Fruit fly (Drosophila melanogaster) whole organism, embryonic: ENCODE results near the gene RapGAP1.
A peak's percentile ranks its signal among the peaks of the same experiment; 100 is the strongest.

Source experiments
- CG10274 ChIP-seq: fragments of 200-800 bp; sonication (Bioruptor generic); optimal IDR thresholded peaks from 3 replicates; lab custom pipeline; 2017; ENCODE audit warnings: missing biosample characterization, mild to moderate bottlenecking, missing genetic modification characterization
- CG10543 ChIP-seq: fragments of 200-800 bp; sonication (Bioruptor generic); optimal IDR thresholded peaks from 3 replicates; lab custom pipeline; 2017; ENCODE audit warnings: missing biosample characterization, mild to moderate bottlenecking, missing genetic modification characterization, moderate library complexity
- CG11093 ChIP-seq: fragments of 200-800 bp; sonication (Bioruptor generic); IDR thresholded peaks from 3 replicates; pipeline ENCODE4 v1.3.6; 2022; ENCODE audit warnings: missing biosample characterization, missing genetic modification characterization
- CG11696 ChIP-seq: fragments of 200-800 bp; sonication (Bioruptor generic); IDR thresholded peaks from 2 replicates; pipeline ENCODE4 v1.3.6; 2022; ENCODE audit warnings: missing biosample characterization, missing genetic modification characterization
- CG13123 ChIP-seq: fragments of 200-800 bp; sonication (Bioruptor generic); optimal IDR thresholded peaks from 2 replicates; lab custom pipeline; 2016; ENCODE audit warnings: missing biosample characterization, missing genetic modification characterization
- CG13894 ChIP-seq: fragments of 200-800 bp; sonication (Bioruptor generic); optimal IDR thresholded peaks from 3 replicates; lab custom pipeline; 2018; ENCODE audit warnings: missing biosample characterization, mild to moderate bottlenecking, missing genetic modification characterization, moderate library complexity
- CG15073 ChIP-seq: fragments of 200-800 bp; sonication (Bioruptor generic); optimal IDR thresholded peaks from 2 replicates; lab custom pipeline; 2016; ENCODE audit warnings: missing biosample characterization, missing genetic modification characterization
- CG17359 ChIP-seq: fragments of 200-800 bp; sonication (Bioruptor generic); optimal IDR thresholded peaks from 3 replicates; lab custom pipeline; 2018; ENCODE audit warnings: missing biosample characterization, mild to moderate bottlenecking, missing genetic modification characterization, moderate library complexity
- CG17385 ChIP-seq: fragments of 200-800 bp; sonication (Bioruptor generic); optimal IDR thresholded peaks from 3 replicates; lab custom pipeline; 2018; ENCODE audit warnings: missing biosample characterization, mild to moderate bottlenecking, missing genetic modification characterization
- CG2129 ChIP-seq: fragments of 200-800 bp; sonication (Bioruptor generic); IDR thresholded peaks from 2 replicates; pipeline ENCODE4 v1.3.6; 2022; ENCODE audit warnings: missing biosample characterization, missing genetic modification characterization; ENCODE audit not compliant: partially characterized antibody
- CG3163 ChIP-seq: fragments of 200-800 bp; sonication (Bioruptor generic); optimal IDR thresholded peaks from 3 replicates; lab custom pipeline; 2016; ENCODE audit warnings: missing biosample characterization, missing genetic modification characterization
- CG33213 ChIP-seq: fragments of 200-800 bp; sonication (Bioruptor generic); optimal IDR thresholded peaks from 3 replicates; lab custom pipeline; 2016; ENCODE audit warnings: missing biosample characterization, missing genetic modification characterization
- CG33557 ChIP-seq: fragments of 200-800 bp; sonication (Bioruptor generic); optimal IDR thresholded peaks from 2 replicates; lab custom pipeline; 2019; ENCODE audit warnings: missing biosample characterization, mild to moderate bottlenecking, missing genetic modification characterization, moderate library complexity
- CG4730 ChIP-seq: fragments of 200-800 bp; sonication (Bioruptor generic); IDR thresholded peaks from 2 replicates; pipeline ENCODE4 v1.3.6; 2022; ENCODE audit warnings: missing biosample characterization, missing genetic modification characterization
- CG7928 ChIP-seq: fragments of 200-800 bp; sonication (Bioruptor generic); optimal IDR thresholded peaks from 2 replicates; lab custom pipeline; 2017; ENCODE audit warnings: missing biosample characterization, mild to moderate bottlenecking, missing genetic modification characterization
- CG9817 ChIP-seq: fragments of 200-800 bp; sonication (Bioruptor generic); optimal IDR thresholded peaks from 2 replicates; lab custom pipeline; 2018; ENCODE audit warnings: missing biosample characterization, mild to moderate bottlenecking, missing genetic modification characterization, moderate library complexity
- CG9876 ChIP-seq: fragments of 200-800 bp; sonication (Bioruptor generic); optimal IDR thresholded peaks from 2 replicates; lab custom pipeline; 2016; ENCODE audit warnings: missing biosample characterization, missing genetic modification characterization
- D ChIP-seq, 2 experiments: fragments of 200-800 bp in 1 of 2; fragments of >200 bp in 1 of 2; sonication (Bioruptor generic) in 1 of 2; optimal IDR thresholded peaks; 2 replicates in 1 of 2; 3 replicates in 1 of 2; lab custom pipeline; 2017; ENCODE audit warnings: mild to moderate bottlenecking in 1 of 2, missing biosample characterization in 1 of 2, missing genetic modification characterization in 1 of 2, missing genetic modification reagents in 1 of 2
- D19B ChIP-seq: fragments of 200-800 bp; sonication (Bioruptor generic); optimal IDR thresholded peaks from 2 replicates; lab custom pipeline; 2017; ENCODE audit warnings: missing biosample characterization, mild to moderate bottlenecking, missing genetic modification characterization
- Doc3 ChIP-seq: fragments of 200-800 bp; sonication (Bioruptor generic); IDR thresholded peaks from 3 replicates; pipeline ENCODE4 v1.3.6; 2022; ENCODE audit warnings: missing biosample characterization, missing genetic modification characterization; ENCODE audit not compliant: partially characterized antibody
- HLH4C ChIP-seq: fragments of 200-800 bp; sonication (Bioruptor generic); IDR thresholded peaks from 3 replicates; pipeline ENCODE4 v1.3.6; 2022; ENCODE audit warnings: missing biosample characterization, missing genetic modification characterization; ENCODE audit not compliant: partially characterized antibody
- HLH54F ChIP-seq: fragments of 200-800 bp; sonication (Bioruptor generic); optimal IDR thresholded peaks from 3 replicates; lab custom pipeline; 2016; ENCODE audit warnings: missing biosample characterization, missing genetic modification characterization
- MBD-R2 ChIP-seq: fragments of 200-800 bp; sonication (Bioruptor generic); IDR thresholded peaks from 2 replicates; pipeline ENCODE4 v1.3.6; 2022; ENCODE audit warnings: missing biosample characterization, missing genetic modification characterization
- MESR4 ChIP-seq: fragments of 200-800 bp; sonication (Bioruptor generic); optimal IDR thresholded peaks from 2 replicates; lab custom pipeline; 2018; ENCODE audit warnings: missing biosample characterization, mild to moderate bottlenecking, missing genetic modification characterization, moderate library complexity
- Mes4 ChIP-seq: fragments of 200-800 bp; sonication (Bioruptor generic); optimal IDR thresholded peaks from 2 replicates; lab custom pipeline; 2016; ENCODE audit warnings: missing biosample characterization, missing genetic modification characterization
- Oli ChIP-seq: fragments of 200-800 bp; sonication (Bioruptor generic); optimal IDR thresholded peaks from 2 replicates; lab custom pipeline; 2018; ENCODE audit warnings: missing biosample characterization, mild to moderate bottlenecking, missing genetic modification characterization, moderate library complexity
- ab ChIP-seq: fragments of 200-800 bp; sonication (Bioruptor generic); optimal IDR thresholded peaks from 2 replicates; lab custom pipeline; 2016; ENCODE audit warnings: missing biosample characterization, missing genetic modification characterization
- ash1 ChIP-seq: fragments of 200-800 bp; sonication (Bioruptor generic); optimal IDR thresholded peaks from 2 replicates; lab custom pipeline; 2018; ENCODE audit warnings: missing biosample characterization, mild to moderate bottlenecking, missing genetic modification characterization
- bab2 ChIP-seq: fragments of 200-800 bp; sonication (Bioruptor generic); optimal IDR thresholded peaks from 2 replicates; lab custom pipeline; 2016; ENCODE audit warnings: missing biosample characterization, missing genetic modification characterization
- br ChIP-seq: fragments of >200 bp; optimal IDR thresholded peaks from 2 replicates; lab custom pipeline; 2017
- chif ChIP-seq, 2 experiments: fragments of 200-800 bp; sonication (Bioruptor generic); optimal IDR thresholded peaks; 3 replicates each; lab custom pipeline; 2016; ENCODE audit warnings: missing biosample characterization in 2 of 2, missing genetic modification characterization in 2 of 2
- crp ChIP-seq, 2 experiments: fragments of 200-800 bp; sonication (Bioruptor generic); optimal IDR thresholded peaks; 2 replicates in 1 of 2; 3 replicates in 1 of 2; lab custom pipeline; 2017; ENCODE audit warnings: missing biosample characterization in 2 of 2, missing genetic modification characterization in 2 of 2, mild to moderate bottlenecking in 1 of 2, moderate library complexity in 1 of 2
- disco-r ChIP-seq: fragments of 200-800 bp; sonication (Bioruptor generic); optimal IDR thresholded peaks from 2 replicates; lab custom pipeline; 2016; ENCODE audit warnings: missing biosample characterization, missing genetic modification characterization
- gcm ChIP-seq: fragments of 200-800 bp; sonication (Bioruptor generic); optimal IDR thresholded peaks from 2 replicates; lab custom pipeline; 2019; ENCODE audit warnings: missing biosample characterization, mild to moderate bottlenecking, missing genetic modification characterization, moderate library complexity
- insv ChIP-seq, 2 experiments: fragments of 200-800 bp; sonication (Bioruptor generic); optimal IDR thresholded peaks; 3 replicates each; lab custom pipeline; 2016 to 2018; ENCODE audit warnings: missing biosample characterization in 2 of 2, missing genetic modification characterization in 2 of 2
- mld ChIP-seq: fragments of 200-800 bp; sonication (Bioruptor generic); IDR thresholded peaks from 3 replicates; pipeline ENCODE4 v1.3.6; 2022; ENCODE audit warnings: missing biosample characterization, missing genetic modification characterization; ENCODE audit not compliant: partially characterized antibody
- nerfin-1 ChIP-seq: fragments of 200-800 bp; sonication (Bioruptor generic); optimal IDR thresholded peaks from 3 replicates; lab custom pipeline; 2019; ENCODE audit warnings: missing biosample characterization, mild to moderate bottlenecking, missing genetic modification characterization, moderate library complexity
- nerfin-2 ChIP-seq: fragments of 200-800 bp; sonication (Bioruptor generic); IDR thresholded peaks from 2 replicates; pipeline ENCODE4 v1.3.6; 2022; ENCODE audit warnings: missing biosample characterization, missing genetic modification characterization; ENCODE audit not compliant: partially characterized antibody
- onecut ChIP-seq: fragments of 200-800 bp; sonication (Bioruptor generic); IDR thresholded peaks from 2 replicates; pipeline ENCODE4 v1.3.6; 2022; ENCODE audit warnings: missing biosample characterization, missing genetic modification characterization
- pb ChIP-seq: fragments of 200-800 bp; sonication (Bioruptor generic); optimal IDR thresholded peaks from 3 replicates; lab custom pipeline; 2016; ENCODE audit warnings: missing biosample characterization, missing genetic modification characterization
- phol ChIP-seq: fragments of 200-800 bp; sonication (Bioruptor generic); optimal IDR thresholded peaks from 3 replicates; lab custom pipeline; 2018; ENCODE audit warnings: missing biosample characterization, mild to moderate bottlenecking, missing genetic modification characterization, moderate library complexity
- pnt ChIP-seq: fragments of 200-800 bp; sonication (Bioruptor generic); optimal IDR thresholded peaks from 3 replicates; lab custom pipeline; 2016; ENCODE audit warnings: missing biosample characterization, missing genetic modification characterization
- pum ChIP-seq: fragments of 200-800 bp; sonication (Bioruptor generic); optimal IDR thresholded peaks from 2 replicates; lab custom pipeline; 2016; ENCODE audit warnings: missing biosample characterization, missing genetic modification characterization
- rib ChIP-seq: fragments of 200-800 bp; sonication (Bioruptor generic); IDR thresholded peaks from 2 replicates; pipeline ENCODE4 v1.3.6; 2022; ENCODE audit warnings: missing biosample characterization, missing genetic modification characterization
- shn ChIP-seq: fragments of 200-800 bp; sonication (Bioruptor generic); optimal IDR thresholded peaks from 3 replicates; lab custom pipeline; 2016; ENCODE audit warnings: missing biosample characterization, missing genetic modification characterization
- slou ChIP-seq: fragments of 200-800 bp; sonication (Bioruptor generic); optimal IDR thresholded peaks from 3 replicates; lab custom pipeline; 2016; ENCODE audit warnings: missing biosample characterization, missing genetic modification characterization
- tgo ChIP-seq: fragments of 200-800 bp; sonication (Bioruptor generic); IDR thresholded peaks from 3 replicates; pipeline ENCODE4 v1.3.6; 2022; ENCODE audit warnings: missing biosample characterization, missing genetic modification characterization
- trem ChIP-seq: fragments of 200-800 bp; optimal IDR thresholded peaks from 3 replicates; lab custom pipeline; 2019; ENCODE audit warnings: missing biosample characterization, mild to moderate bottlenecking, missing genetic modification characterization, moderate library complexity
- trh ChIP-seq: fragments of 200-800 bp; sonication (Bioruptor generic); optimal IDR thresholded peaks from 2 replicates; lab custom pipeline; 2016; ENCODE audit warnings: missing biosample characterization, missing genetic modification characterization
- twi ChIP-seq: fragments of 200-800 bp; optimal IDR thresholded peaks from 2 replicates; lab custom pipeline; 2019; ENCODE audit warnings: missing biosample characterization, mild to moderate bottlenecking, missing genetic modification characterization, moderate library complexity

RapGAP1 gene

dm6 chr2L:7596862-7597261, 18.1 kb upstream of the RapGAP1 start (continued):
- TF ChIP-seq ab (GFP tag; lab: Kevin White, UChicago), result peak; percentile 58
- TF ChIP-seq CG13894, result no peak
- TF ChIP-seq CG9817 (tag; lab: Kevin White, UChicago), result peak; percentile 46
- TF ChIP-seq CG3163 (GFP tag; lab: Kevin White, UChicago), result peak; percentile 51
- TF ChIP-seq Doc3 (GFP tag; lab: Robert Waterston, UW), result no peak
- TF ChIP-seq gcm, result peak; percentile 81
- no peak for TF ChIP-seq CG7928
- TF ChIP-seq CG33557, result peak; percentile 85
- no peak for TF ChIP-seq D (optimal IDR thresholded peaks at IDR 0.05; lab: Kevin White, UChicago)
- peak; percentile 94 for TF ChIP-seq D (GFP tag; optimal IDR thresholded peaks at IDR 0.05; lab: Kevin White, UChicago)
- TF ChIP-seq Mes4, result peak; percentile 87
- peak; percentile 83 for TF ChIP-seq pnt (GFP tag; lab: Kevin White, UChicago)
- peak; percentile 78 for TF ChIP-seq twi (tag; lab: Kevin White, UChicago)
- TF ChIP-seq CG2129 (GFP tag; lab: Robert Waterston, UW), result no peak
- TF ChIP-seq mld (GFP tag; lab: Robert Waterston, UW), result no peak
- TF ChIP-seq D19B (GFP tag; lab: Kevin White, UChicago), result no peak
- TF ChIP-seq CG10274, result peak; percentile 51
- peak; percentile 82 for TF ChIP-seq nerfin-1 (tag; lab: Kevin White, UChicago)
- TF ChIP-seq Oli, result peak; percentile 88
- peak; percentile 10 for TF ChIP-seq MESR4
- TF ChIP-seq CG17359 (tag; lab: Kevin White, UChicago), result peak; percentile 88
- TF ChIP-seq HLH4C (GFP tag; lab: Robert Waterston, UW), result no peak
- peak; percentile 70 for TF ChIP-seq CG33213 (GFP tag; lab: Kevin White, UChicago)
- TF ChIP-seq CG11093 (GFP tag; lab: Robert Waterston, UW), result peak; percentile 77
- no peak for TF ChIP-seq insv (GFP tag; optimal IDR thresholded peaks at IDR 0.05; lab: Kevin White, UChicago)
- peak; percentile 28 for TF ChIP-seq CG15073 (GFP tag; lab: Kevin White, UChicago)
- TF ChIP-seq HLH54F (GFP tag; lab: Kevin White, UChicago), result peak; percentile 45
- TF ChIP-seq trem (tag; lab: Kevin White, UChicago), result peak; percentile 89
- TF ChIP-seq CG4730 (GFP tag; lab: Robert Waterston, UW), result peak; percentile 69
- TF ChIP-seq CG17385 (GFP tag; lab: Kevin White, UChicago), result peak; percentile 75
- peak; percentile 34 for TF ChIP-seq CG9876 (GFP tag; lab: Kevin White, UChicago)
- peak; percentile 92 for TF ChIP-seq phol
- TF ChIP-seq slou (GFP tag; lab: Kevin White, UChicago), result peak; percentile 20
- TF ChIP-seq trh, result peak; percentile 72
- no peak for TF ChIP-seq ash1 (GFP tag; lab: Kevin White, UChicago)
- TF ChIP-seq chif (GFP tag; optimal IDR thresholded peaks at IDR 0.05; lab: Kevin White, UChicago), result peak; percentile 82 to 93
- peak; percentile 87 for TF ChIP-seq bab2 (GFP tag; lab: Kevin White, UChicago)
- TF ChIP-seq MBD-R2, result peak; percentile 9; the same call in 1 of the 2 replicates
- TF ChIP-seq CG10543 (GFP tag; lab: Kevin White, UChicago), result peak; percentile 5
- no peak for TF ChIP-seq nerfin-2 (GFP tag; lab: Robert Waterston, UW)
- TF ChIP-seq pb (GFP tag; lab: Kevin White, UChicago), result peak; percentile 65
- TF ChIP-seq crp (GFP tag; optimal IDR thresholded peaks at IDR 0.05; lab: Kevin White, UChicago), result peak in 1 of 2 experiments; percentile 24
- no peak for TF ChIP-seq rib
- TF ChIP-seq CG13123 (GFP tag; lab: Kevin White, UChicago), result peak; percentile 72
- peak; percentile 67 for TF ChIP-seq disco-r
- peak; percentile 86 for TF ChIP-seq pum (GFP tag; lab: Kevin White, UChicago)
- no peak for TF ChIP-seq br
- TF ChIP-seq tgo, result peak; percentile 69; the same call in 2 of the 3 replicates
- TF ChIP-seq onecut (GFP tag; lab: Robert Waterston, UW), result peak; percentile 87
- TF ChIP-seq shn, result peak; percentile 35
- 0 out of 2 replicates have a peak, but pooled peaks have one; percentile 42 for TF ChIP-seq CG11696 (GFP tag; lab: Robert Waterston, UW)
